Fruit fly (Drosophila melanogaster): ENCODE data around the gene CG10357.

Gene CG10357

dm6 chr3L:3644337-3645027 lies 29.3 kb downstream of the CG10357 start (continued):
- TF ChIP-seq row (GFP tag; IDR thresholded peaks at IDR 0.05) (peak; percentile 18; the same call in 1 of the 3 replicates), GATAe (GFP tag; conservative IDR thresholded peaks at IDR 0.05) (no peak), Bgb (GFP tag; IDR thresholded peaks at IDR 0.05; ENCODE audit: partially characterized antibody) (no peak), emc (GFP tag; optimal IDR thresholded peaks at IDR 0.05) (no peak), CG4328 (GFP tag; optimal IDR thresholded peaks at IDR 0.05) (no peak), tx (GFP tag; optimal IDR thresholded peaks at IDR 0.05) (no peak), bbx (GFP tag; IDR thresholded peaks at IDR 0.05; ENCODE audit: partially characterized antibody) (no peak), CG2712 (tag; optimal IDR thresholded peaks at IDR 0.05) (peak; percentile 44), fd64A (GFP tag; optimal IDR thresholded peaks at IDR 0.05) (no peak), CG1529 (GFP tag; optimal IDR thresholded peaks at IDR 0.05) (no peak), CG12219 (GFP tag; optimal IDR thresholded peaks at IDR 0.05) (no peak), Antp (GFP tag; optimal IDR thresholded peaks at IDR 0.05) (no peak), usp (GFP tag; optimal IDR thresholded peaks at IDR 0.05) (no peak), CG13287 (GFP tag; IDR thresholded peaks at IDR 0.05; ENCODE audit: partially characterized antibody) (no peak), Jarid2 (GFP tag; optimal IDR thresholded peaks at IDR 0.05) (no peak), ara (GFP tag; IDR thresholded peaks at IDR 0.05) (0 out of 2 replicates have a peak, but pooled peaks have one; percentile 32), onecut (GFP tag; IDR thresholded peaks at IDR 0.05) (no peak), gro (GFP tag; optimal IDR thresholded peaks at IDR 0.05) (no peak), hb (GFP tag; IDR thresholded peaks at IDR 0.05; ENCODE audit: partially characterized antibody) (no peak), CG2202 (tag; optimal IDR thresholded peaks at IDR 0.05) (no peak), CG11456 (GFP tag; IDR thresholded peaks at IDR 0.05) (0 out of 3 replicates have a peak, but pooled peaks have one; percentile 3), CG14441 (GFP tag; IDR thresholded peaks at IDR 0.05) (no peak), CG4730 (GFP tag; IDR thresholded peaks at IDR 0.05) (no peak), dimm (GFP tag; IDR thresholded peaks at IDR 0.05) (0 out of 2 replicates have a peak, but pooled peaks have one; percentile 5), Myb (GFP tag; optimal IDR thresholded peaks at IDR 0.05) (no peak), p53 (GFP tag; optimal IDR thresholded peaks at IDR 0.05) (no peak), CoRest (tag; optimal IDR thresholded peaks at IDR 0.05) (no peak), TFAM (GFP tag; optimal IDR thresholded peaks at IDR 0.05) (no peak), slp2 (GFP tag; optimal IDR thresholded peaks at IDR 0.05) (no peak), sug (tag; optimal IDR thresholded peaks at IDR 0.05) (no peak), CG11723 (GFP tag; optimal IDR thresholded peaks at IDR 0.05) (no peak), otp (GFP tag; IDR thresholded peaks at IDR 0.05) (no peak), ERR (GFP tag; optimal IDR thresholded peaks at IDR 0.05) (no peak), Drgx (GFP tag; IDR thresholded peaks at IDR 0.05) (no peak), Trl (optimal IDR thresholded peaks at IDR 0.05) (no peak), Trl (GFP tag; optimal IDR thresholded peaks at IDR 0.05) (no peak), pum (GFP tag; optimal IDR thresholded peaks at IDR 0.05) (no peak), Poxn (GFP tag; IDR thresholded peaks at IDR 0.05) (no peak), btn (GFP tag; optimal IDR thresholded peaks at IDR 0.05) (no peak), Mrtf (GFP tag; IDR thresholded peaks at IDR 0.05) (no peak), CG5180 (GFP tag; optimal IDR thresholded peaks at IDR 0.05) (no peak), CG4360 (GFP tag; IDR thresholded peaks at IDR 0.05) (peak; percentile 73), Sry-β (GFP tag; optimal IDR thresholded peaks at IDR 0.05) (no peak), CG14710 (tag; optimal IDR thresholded peaks at IDR 0.05) (peak; percentile 13), CG34376 (GFP tag; optimal IDR thresholded peaks at IDR 0.05) (no peak), eyg (GFP tag; optimal IDR thresholded peaks at IDR 0.05) (no peak), CG6254 (GFP tag; optimal IDR thresholded peaks at IDR 0.05) (no peak), CG7963 (GFP tag; IDR thresholded peaks at IDR 0.05; ENCODE audit: partially characterized antibody) (no peak), klu (GFP tag; IDR thresholded peaks at IDR 0.05) (no peak), Ptx1 (GFP tag; IDR thresholded peaks at IDR 0.05) (no peak), vvl (GFP tag; IDR thresholded peaks at IDR 0.05) (no peak; the same call in 1 of the 2 replicates)

All from whole organism, embryonic.